Fruit fly (Drosophila melanogaster): ENCODE results near the gene CG9072.

The CG9072 gene

DNA sequence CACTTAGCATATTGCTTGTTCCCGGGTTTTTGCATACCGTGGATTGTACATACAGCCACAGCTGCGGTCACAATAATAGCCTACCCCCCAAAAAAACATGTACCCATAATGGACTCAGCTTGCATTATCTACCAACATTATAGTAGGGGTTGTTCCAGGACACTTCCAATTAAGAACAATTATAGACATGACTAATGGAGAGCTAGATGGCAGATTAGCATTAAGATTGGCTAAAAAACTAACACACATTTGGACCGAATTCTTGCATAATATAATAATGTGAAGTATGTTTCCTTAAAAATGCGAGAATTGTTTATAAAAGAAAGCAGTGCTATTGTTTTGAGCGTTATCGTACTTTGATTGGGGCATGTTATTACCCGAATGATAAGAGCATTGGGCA, 5.5 kb downstream of the CG9072 start (continued):
- TF ChIP-seq CG8944 (GFP tag; optimal IDR thresholded peaks at IDR 0.05) = no peak
- peak; percentile 19 for TF ChIP-seq lab (GFP tag; optimal IDR thresholded peaks at IDR 0.05)
- no peak for TF ChIP-seq CG1603 (tag; optimal IDR thresholded peaks at IDR 0.05)
- TF ChIP-seq Meics (GFP tag; optimal IDR thresholded peaks at IDR 0.05) = peak; percentile 4
- TF ChIP-seq CG1602 (GFP tag; optimal IDR thresholded peaks at IDR 0.05) = no peak
- TF ChIP-seq Lhr (GFP tag; optimal IDR thresholded peaks at IDR 0.05) = no peak
- peak; percentile 19 for TF ChIP-seq CG7556 (GFP tag; optimal IDR thresholded peaks at IDR 0.05)
- no peak for TF ChIP-seq CG10462 (GFP tag; optimal IDR thresholded peaks at IDR 0.05)
- no peak for TF ChIP-seq Dp (GFP tag; optimal IDR thresholded peaks at IDR 0.05)
- no peak for TF ChIP-seq luna (GFP tag; optimal IDR thresholded peaks at IDR 0.05)
- TF ChIP-seq z (GFP tag; IDR thresholded peaks at IDR 0.05) = no peak
- peak; percentile 3 for TF ChIP-seq HmgZ (tag; optimal IDR thresholded peaks at IDR 0.05)
- TF ChIP-seq CG13894 (tag; optimal IDR thresholded peaks at IDR 0.05) = peak; percentile 7
- TF ChIP-seq lilli (GFP tag; optimal IDR thresholded peaks at IDR 0.05) = no peak
- TF ChIP-seq emc (GFP tag; optimal IDR thresholded peaks at IDR 0.05) = no peak
- TF ChIP-seq CoRest (tag; optimal IDR thresholded peaks at IDR 0.05) = no peak
- no peak for TF ChIP-seq E2f2 (GFP tag; IDR thresholded peaks at IDR 0.05)
- TF ChIP-seq CG16815 (GFP tag; optimal IDR thresholded peaks at IDR 0.05) = no peak
- peak; percentile 68 for TF ChIP-seq sens (GFP tag)
- TF ChIP-seq crol (GFP tag; IDR thresholded peaks at IDR 0.05) = no peak
- no peak for TF ChIP-seq chm (GFP tag; IDR thresholded peaks at IDR 0.05)
- TF ChIP-seq CG13775 (GFP tag; optimal IDR thresholded peaks at IDR 0.05) = no peak
- TF ChIP-seq sug (tag; optimal IDR thresholded peaks at IDR 0.05) = no peak
- no peak for TF ChIP-seq Antp (GFP tag; optimal IDR thresholded peaks at IDR 0.05)
- TF ChIP-seq CG12391 (tag; optimal IDR thresholded peaks at IDR 0.05) = no peak
- no peak for TF ChIP-seq CG2712 (tag; optimal IDR thresholded peaks at IDR 0.05)
- TF ChIP-seq CG4707 (GFP tag; optimal IDR thresholded peaks at IDR 0.05) = no peak
- TF ChIP-seq tx (GFP tag; optimal IDR thresholded peaks at IDR 0.05) = no peak
- TF ChIP-seq CG33213 (GFP tag; optimal IDR thresholded peaks at IDR 0.05) = no peak
- TF ChIP-seq CG4404 (GFP tag; IDR thresholded peaks at IDR 0.05) = no peak
- peak; percentile 2 for TF ChIP-seq CG18599 (GFP tag; optimal IDR thresholded peaks at IDR 0.05)
- TF ChIP-seq CG9727 (GFP tag; optimal IDR thresholded peaks at IDR 0.05) = no peak
- TF ChIP-seq CG13123 (GFP tag; optimal IDR thresholded peaks at IDR 0.05) = no peak
- peak; percentile 23 for TF ChIP-seq gem (tag; optimal IDR thresholded peaks at IDR 0.05)
- no peak for TF ChIP-seq lov (optimal IDR thresholded peaks at IDR 0.05)
- TF ChIP-seq lov (GFP tag; IDR thresholded peaks at IDR 0.05) = no peak
- TF ChIP-seq onecut (GFP tag; IDR thresholded peaks at IDR 0.05) = no peak
- no peak for TF ChIP-seq CG11560 (tag; IDR thresholded peaks at IDR 0.05)
- no peak for TF ChIP-seq Elba2 (GFP tag; optimal IDR thresholded peaks at IDR 0.05)
- no peak for TF ChIP-seq vvl (GFP tag; IDR thresholded peaks at IDR 0.05)
- no peak for TF ChIP-seq Dref (GFP tag; IDR thresholded peaks at IDR 0.05)
- no peak for TF ChIP-seq ci (GFP tag; IDR thresholded peaks at IDR 0.05)
- no peak for TF ChIP-seq Gug (GFP tag; IDR thresholded peaks at IDR 0.05)
- no peak for TF ChIP-seq CG31224 (GFP tag; IDR thresholded peaks at IDR 0.05)
- TF ChIP-seq Oli (tag; optimal IDR thresholded peaks at IDR 0.05) = no peak
- TF ChIP-seq NFAT (GFP tag; IDR thresholded peaks at IDR 0.05) = no peak
- 0 out of 2 replicates have a peak, but pooled peaks have one; percentile 11 for TF ChIP-seq esg (GFP tag; conservative IDR thresholded peaks at IDR 0.05)
- TF ChIP-seq CG5953 (GFP tag; IDR thresholded peaks at IDR 0.05) = 0 out of 2 replicates have a peak, but pooled peaks have one; percentile 7
- TF ChIP-seq az2 (GFP tag; optimal IDR thresholded peaks at IDR 0.05) = no peak
- no peak for TF ChIP-seq slbo (GFP tag; IDR thresholded peaks at IDR 0.05)
- no peak for TF ChIP-seq Nf-YB (GFP tag; optimal IDR thresholded peaks at IDR 0.05)

Measured in whole organism, embryonic.